Worm (Caenorhabditis elegans) whole organism, L4 larva: ENCODE measurements around the gene R05C11.2.

Experiments
- R02D3.7 ChIP-seq: fragments of 150-350 bp; sonication (generic microtip); optimal IDR thresholded peaks from 3 replicates; lab custom pipeline; 2014; ENCODE audit warnings: missing biosample characterization, missing genetic modification characterization
- aha-1 ChIP-seq: fragments of 150-350 bp; peaks from one replicate; lab custom pipeline; 2014; ENCODE audit warnings: missing biosample characterization, missing genetic modification characterization
- ama-1 ChIP-seq: fragments of 150-350 bp; optimal IDR thresholded peaks from 2 replicates; lab custom pipeline; 2014; ENCODE audit warnings: inconsistent platforms, mixed read lengths
- ceh-82 ChIP-seq: sonication (generic microtip); optimal IDR thresholded peaks from 2 replicates; lab custom pipeline; 2017; ENCODE audit warnings: missing biosample characterization, missing genetic modification characterization
- ces-1 ChIP-seq: fragments of 150-350 bp; sonication (generic microtip); optimal IDR thresholded peaks from 4 replicates; lab custom pipeline; 2014; ENCODE audit warnings: missing biosample characterization, missing genetic modification reagents, missing genetic modification characterization
- ctbp-1 ChIP-seq: fragments of 200-800 bp; sonication (Bioruptor generic); IDR thresholded peaks from 2 replicates; pipeline ENCODE4 v1.3.6; 2022; ENCODE audit warnings: missing genetic modification reagents, missing genetic modification characterization, missing compliant biosample characterization
- daf-12 ChIP-seq: fragments of 150-350 bp; optimal IDR thresholded peaks from 2 replicates; lab custom pipeline; 2014; ENCODE audit warnings: missing biosample characterization, missing genetic modification reagents, missing genetic modification characterization
- egl-43 ChIP-seq: fragments of 200-800 bp; sonication (Bioruptor generic); IDR thresholded peaks from 2 replicates; pipeline ENCODE4 v1.3.6; 2022; ENCODE audit warnings: missing genetic modification reagents, missing genetic modification characterization, missing compliant biosample characterization
- fkh-10 ChIP-seq: fragments of 150-350 bp; optimal IDR thresholded peaks from 2 replicates; lab custom pipeline; 2014; ENCODE audit warnings: missing biosample characterization, missing genetic modification reagents, missing genetic modification characterization
- mep-1 ChIP-seq: fragments of 150-350 bp; sonication (generic microtip); optimal IDR thresholded peaks from 3 replicates; lab custom pipeline; 2014; ENCODE audit warnings: missing biosample characterization, missing genetic modification characterization
- nhr-237 ChIP-seq: sonication (generic microtip); optimal IDR thresholded peaks from 2 replicates; lab custom pipeline; 2017; ENCODE audit warnings: missing biosample characterization, missing genetic modification characterization
- snpc-4 ChIP-seq: fragments of 150-350 bp; optimal IDR thresholded peaks from 2 replicates; lab custom pipeline; 2014; ENCODE audit warnings: missing biosample characterization, missing genetic modification characterization
- zip-2 ChIP-seq: fragments of 150-350 bp; optimal IDR thresholded peaks from 2 replicates; lab custom pipeline; 2014; ENCODE audit warnings: missing biosample characterization, missing genetic modification characterization

ce11 chrIV:2102793-2103192 is 43.9 kb upstream of the R05C11.2 start, which contains the start of gene C23H5.15:
- TF ChIP-seq aha-1 (tag; lab: Kevin White, UChicago) (no peak), snpc-4 (no peak), ctbp-1 (GFP tag; lab: Robert Waterston, UW) (no peak), zip-2 (no peak), daf-12 (tag; lab: Kevin White, UChicago) (no peak), nhr-237 (tag; lab: Kevin White, UChicago) (no peak), mep-1 (tag; lab: Kevin White, UChicago) (no peak), egl-43 (no peak), ces-1 (no peak), ceh-82 (tag; lab: Kevin White, UChicago) (no peak), ama-1 (lab: Kevin White, UChicago) (no peak), fkh-10 (no peak), R02D3.7 (tag; lab: Kevin White, UChicago) (no peak)
